Worm (Caenorhabditis elegans) whole organism, late embryonic: ENCODE data around the gene chpf-2.

ENCODE experiments used
- F13H6.1 ChIP-seq: sonication (generic microtip); optimal IDR thresholded peaks from 2 replicates; lab custom pipeline; 2016; ENCODE audit warnings: missing genetic modification characterization, missing compliant biosample characterization
- K02D7.2 ChIP-seq: sonication (generic microtip); optimal IDR thresholded peaks from 2 replicates; lab custom pipeline; 2017; ENCODE audit warnings: mild to moderate bottlenecking, missing genetic modification characterization, missing compliant biosample characterization
- T23F11.4 ChIP-seq: fragments of 200-800 bp; sonication (Bioruptor generic); optimal IDR thresholded peaks from 2 replicates; lab custom pipeline; 2018; ENCODE audit warnings: mild to moderate bottlenecking, missing genetic modification characterization, missing compliant biosample characterization
- Y22D7AL.16 ChIP-seq: sonication (generic microtip); optimal IDR thresholded peaks from 2 replicates; lab custom pipeline; 2016; ENCODE audit warnings: missing genetic modification characterization, missing compliant biosample characterization
- ceh-19 ChIP-seq: fragments of 200-800 bp; sonication (Bioruptor generic); optimal IDR thresholded peaks from 2 replicates; lab custom pipeline; 2018; ENCODE audit warnings: mild to moderate bottlenecking, missing genetic modification characterization, missing compliant biosample characterization
- ceh-2 ChIP-seq: sonication (generic microtip); optimal IDR thresholded peaks from 2 replicates; lab custom pipeline; 2016; ENCODE audit warnings: missing genotype, missing genetic modification characterization, missing compliant biosample characterization
- ceh-22 ChIP-seq: sonication (generic microtip); optimal IDR thresholded peaks from 2 replicates; lab custom pipeline; 2017; ENCODE audit warnings: missing biosample characterization, missing genetic modification characterization
- ceh-30 ChIP-seq: fragments of 150-350 bp; optimal IDR thresholded peaks from 2 replicates; lab custom pipeline; 2014; ENCODE audit warnings: missing biosample characterization, missing genetic modification characterization
- ceh-31 ChIP-seq: sonication (generic microtip); optimal IDR thresholded peaks from 2 replicates; lab custom pipeline; 2016; ENCODE audit warnings: missing genetic modification characterization, missing compliant biosample characterization
- ceh-45 ChIP-seq: fragments of 200-800 bp; sonication (Bioruptor generic); IDR thresholded peaks from 2 replicates; pipeline ENCODE4 v1.3.6; 2022; ENCODE audit warnings: missing genetic modification reagents, missing genetic modification characterization, missing compliant biosample characterization
- ceh-48 ChIP-seq: sonication (generic microtip); optimal IDR thresholded peaks from 2 replicates; lab custom pipeline; 2016; ENCODE audit warnings: missing genetic modification characterization, inconsistent platforms, missing compliant biosample characterization
- ceh-9 ChIP-seq: sonication (generic microtip); optimal IDR thresholded peaks from 2 replicates; lab custom pipeline; 2016; ENCODE audit warnings: mild to moderate bottlenecking, missing genetic modification characterization, inconsistent platforms, missing compliant biosample characterization
- che-1 ChIP-seq: sonication (generic microtip); optimal IDR thresholded peaks from 2 replicates; lab custom pipeline; 2016; ENCODE audit warnings: mild to moderate bottlenecking, missing genetic modification characterization, missing compliant biosample characterization
- dve-1 ChIP-seq: sonication (generic microtip); optimal IDR thresholded peaks from 2 replicates; lab custom pipeline; 2017; ENCODE audit warnings: antibody characterized with exemption, mild to moderate bottlenecking, missing genetic modification characterization, missing compliant biosample characterization
- elt-2 ChIP-seq: sonication (generic microtip); optimal IDR thresholded peaks from 2 replicates; lab custom pipeline; 2016; ENCODE audit warnings: missing genetic modification reagents, missing genetic modification characterization, missing compliant biosample characterization
- ets-4 ChIP-seq: sonication (generic microtip); optimal IDR thresholded peaks from 2 replicates; lab custom pipeline; 2016; ENCODE audit warnings: missing genetic modification characterization, missing compliant biosample characterization
- eyg-1 ChIP-seq: sonication (generic microtip); optimal IDR thresholded peaks from 2 replicates; lab custom pipeline; 2016; ENCODE audit warnings: missing genotype, missing genetic modification characterization, missing compliant biosample characterization
- fax-1 ChIP-seq: sonication (generic microtip); optimal IDR thresholded peaks from 2 replicates; lab custom pipeline; 2016; ENCODE audit warnings: missing genotype, missing genetic modification characterization, missing compliant biosample characterization
- fkh-10 ChIP-seq: fragments of 150-350 bp; optimal IDR thresholded peaks from 2 replicates; lab custom pipeline; 2014; ENCODE audit warnings: missing biosample characterization, missing genetic modification reagents, missing genetic modification characterization
- fkh-6 ChIP-seq: sonication (generic microtip); optimal IDR thresholded peaks from 2 replicates; lab custom pipeline; 2016; ENCODE audit warnings: missing genetic modification characterization, missing compliant biosample characterization
- hlh-13 ChIP-seq: fragments of 200-800 bp; sonication (Bioruptor generic); optimal IDR thresholded peaks from 2 replicates; lab custom pipeline; 2018; ENCODE audit warnings: mild to moderate bottlenecking, missing genetic modification characterization, missing compliant biosample characterization
- hlh-15 ChIP-seq: sonication (generic microtip); optimal IDR thresholded peaks from 2 replicates; lab custom pipeline; 2016; ENCODE audit warnings: missing genetic modification characterization, missing compliant biosample characterization
- hlh-6 ChIP-seq: sonication (generic microtip); optimal IDR thresholded peaks from 2 replicates; lab custom pipeline; 2016; ENCODE audit warnings: missing genotype, missing genetic modification characterization, missing compliant biosample characterization
- hlh-8 ChIP-seq: sonication (generic microtip); optimal IDR thresholded peaks from 2 replicates; lab custom pipeline; 2016; ENCODE audit warnings: missing genotype, missing genetic modification characterization, missing compliant biosample characterization
- mec-3 ChIP-seq: sonication (generic microtip); optimal IDR thresholded peaks from 2 replicates; lab custom pipeline; 2016; ENCODE audit warnings: borderline replicate concordance, missing genetic modification characterization, missing compliant biosample characterization
- nhr-11 ChIP-seq: fragments of 150-350 bp; optimal IDR thresholded peaks from 2 replicates; lab custom pipeline; 2014; ENCODE audit warnings: missing biosample characterization, missing genetic modification characterization
- npax-4 ChIP-seq: sonication (generic microtip); optimal IDR thresholded peaks from 2 replicates; lab custom pipeline; 2016; ENCODE audit warnings: missing genetic modification characterization, missing compliant biosample characterization
- odd-2 ChIP-seq: sonication (generic microtip); optimal IDR thresholded peaks from 2 replicates; lab custom pipeline; 2017; ENCODE audit warnings: antibody characterized with exemption, mild to moderate bottlenecking, missing genetic modification characterization, missing compliant biosample characterization
- pax-1 ChIP-seq: fragments of 150-350 bp; optimal IDR thresholded peaks from 2 replicates; lab custom pipeline; 2014; ENCODE audit warnings: missing biosample characterization, missing genetic modification characterization
- rnt-1 ChIP-seq: sonication (generic microtip); optimal IDR thresholded peaks from 2 replicates; lab custom pipeline; 2016; ENCODE audit warnings: missing genetic modification characterization, missing compliant biosample characterization
- sdc-2 ChIP-seq: sonication (generic microtip); optimal IDR thresholded peaks from 2 replicates; lab custom pipeline; 2016; ENCODE audit warnings: missing genotype, missing genetic modification characterization, missing compliant biosample characterization
- sox-2 ChIP-seq: fragments of 200-800 bp; sonication (Bioruptor generic); IDR thresholded peaks from 2 replicates; pipeline ENCODE4 v1.3.6; 2022; ENCODE audit warnings: missing genetic modification reagents, missing genetic modification characterization, missing compliant biosample characterization
- sox-4 ChIP-seq: sonication (generic microtip); optimal IDR thresholded peaks from 2 replicates; lab custom pipeline; 2017; ENCODE audit warnings: mild to moderate bottlenecking, missing genetic modification characterization, inconsistent platforms, missing compliant biosample characterization
- syd-9 ChIP-seq: sonication (generic microtip); optimal IDR thresholded peaks from 2 replicates; lab custom pipeline; 2016; ENCODE audit warnings: mild to moderate bottlenecking, missing genetic modification characterization, moderate library complexity, missing compliant biosample characterization
- tbx-2 ChIP-seq: sonication (generic microtip); optimal IDR thresholded peaks from 2 replicates; lab custom pipeline; 2016; ENCODE audit warnings: missing genetic modification characterization, missing compliant biosample characterization
- ttx-3 ChIP-seq: sonication (generic microtip); optimal IDR thresholded peaks from 2 replicates; lab custom pipeline; 2016; ENCODE audit warnings: missing genetic modification reagents, missing genetic modification characterization, missing compliant biosample characterization
- unc-3 ChIP-seq, 2 experiments: fragments of 200-800 bp in 1 of 2; sonication (Bioruptor generic) in 1 of 2; sonication (generic microtip) in 1 of 2; conservative IDR thresholded peaks in 1 of 2; optimal IDR thresholded peaks in 1 of 2; 2 replicates each; pipeline versions ENCODE4 v1.3.6 to Lab custom; 2016 to 2022; ENCODE audit warnings: missing compliant biosample characterization in 2 of 2, missing genetic modification characterization in 2 of 2, missing genetic modification reagents in 1 of 2
- unc-86 ChIP-seq: sonication (generic microtip); optimal IDR thresholded peaks from 2 replicates; lab custom pipeline; 2016; ENCODE audit warnings: missing genetic modification characterization, missing compliant biosample characterization
- zip-5 ChIP-seq: sonication (generic microtip); optimal IDR thresholded peaks from 2 replicates; lab custom pipeline; 2016; ENCODE audit warnings: missing genetic modification characterization, missing compliant biosample characterization

chpf-2 gene

DNA sequence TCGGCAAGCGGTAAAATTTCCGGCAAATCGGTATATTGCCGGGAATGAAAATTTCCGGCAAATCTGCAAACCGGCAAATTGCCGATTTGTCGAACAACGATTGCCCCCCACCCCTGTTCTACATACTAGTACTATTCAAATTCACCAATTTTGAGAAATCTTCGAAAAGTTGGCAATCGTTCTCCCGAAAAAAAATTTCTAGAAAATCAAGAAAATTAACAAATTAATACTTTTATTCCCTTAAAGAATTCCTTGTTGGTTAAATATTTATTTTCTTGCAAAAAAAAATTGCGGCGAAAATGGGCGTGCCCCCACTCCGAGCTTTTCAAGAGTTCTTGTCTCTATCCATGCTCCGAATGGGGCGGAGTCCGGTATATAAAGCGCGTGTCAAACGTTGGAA lies 15.1 kb upstream of the chpf-2 start, which contains the start of gene C50H11.8:
Gene C50H11.8 (plus strand): TSS at position 301 of the 400 bp plus-strand sequence.
- TF ChIP-seq elt-2 (tag; lab: Kevin White, UChicago) (no peak), sox-4 (tag; lab: Kevin White, UChicago) (no peak), unc-86 (tag; lab: Kevin White, UChicago) (no peak), hlh-8 (no peak), unc-3 (GFP tag; conservative IDR thresholded peaks at IDR 0.05; lab: Robert Waterston, UW) (no peak), unc-3 (tag; optimal IDR thresholded peaks at IDR 0.05; lab: Kevin White, UChicago) (no peak), sdc-2 (tag; lab: Kevin White, UChicago) (no peak), pax-1 (tag; lab: Kevin White, UChicago) (no peak), ceh-48 (no peak), rnt-1 (tag; lab: Kevin White, UChicago) (no peak), hlh-6 (tag; lab: Kevin White, UChicago) (no peak), odd-2 (no peak), ttx-3 (no peak), ceh-2 (no peak), ceh-31 (tag; lab: Kevin White, UChicago) (no peak), dve-1 (tag; lab: Kevin White, UChicago) (no peak), ceh-45 (GFP tag; lab: Robert Waterston, UW) (no peak), eyg-1 (tag; lab: Kevin White, UChicago) (no peak), tbx-2 (tag; lab: Kevin White, UChicago) (no peak), sox-2 (GFP tag; lab: Robert Waterston, UW) (no peak), npax-4 (no peak)

DNA sequence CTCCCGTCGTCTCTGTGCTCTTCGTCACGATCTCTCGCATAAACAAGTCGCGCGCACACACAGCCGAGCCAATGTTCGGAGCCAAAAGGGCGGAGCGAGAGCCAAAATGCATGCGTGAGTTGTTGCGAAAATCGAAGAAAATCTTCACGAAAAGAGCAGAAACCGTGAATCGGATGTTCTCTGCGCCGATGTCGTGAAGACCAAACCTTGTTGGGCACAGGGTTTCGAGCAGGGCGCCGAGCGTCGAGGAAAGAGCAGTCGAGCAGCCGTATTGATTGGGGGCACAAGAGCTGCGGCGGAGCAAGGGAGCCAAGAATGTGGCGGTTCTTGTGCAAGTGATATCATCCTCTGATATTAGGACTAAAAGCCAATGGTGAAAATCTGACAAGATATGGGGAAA lies 7.2 kb upstream of the chpf-2 start:
- no peak for TF ChIP-seq odd-2
- no peak for TF ChIP-seq pax-1 (tag; lab: Kevin White, UChicago)
- no peak for TF ChIP-seq ceh-9 (tag; lab: Kevin White, UChicago)
- TF ChIP-seq fax-1 (tag; lab: Kevin White, UChicago), result no peak
- no peak for TF ChIP-seq ets-4 (tag; lab: Kevin White, UChicago)
- no peak for TF ChIP-seq elt-2 (tag; lab: Kevin White, UChicago)
- TF ChIP-seq fkh-10 (GFP tag; lab: Kevin White, UChicago), result no peak
- TF ChIP-seq hlh-15 (tag; lab: Kevin White, UChicago), result no peak
- no peak for TF ChIP-seq unc-86 (tag; lab: Kevin White, UChicago)
- TF ChIP-seq syd-9, result no peak
- no peak for TF ChIP-seq hlh-13
- TF ChIP-seq rnt-1 (tag; lab: Kevin White, UChicago), result no peak
- no peak for TF ChIP-seq fkh-6 (tag; lab: Kevin White, UChicago)
- TF ChIP-seq che-1, result no peak
- TF ChIP-seq ceh-31 (tag; lab: Kevin White, UChicago), result no peak
- no peak for TF ChIP-seq ttx-3
- no peak for TF ChIP-seq mec-3
- no peak for TF ChIP-seq K02D7.2 (tag; lab: Kevin White, UChicago)
- TF ChIP-seq T23F11.4 (GFP tag; lab: Kevin White, UChicago), result no peak
- TF ChIP-seq zip-5 (tag; lab: Kevin White, UChicago), result no peak

ce11 chrV:3044837-3045236 lies 5.7 kb upstream of the chpf-2 start, which contains the start of gene F59D6.1:
F59D6.1 (plus strand) TSS chrV:3045137.
- TF ChIP-seq ceh-19 (no peak), Y22D7AL.16 (tag; lab: Kevin White, UChicago) (no peak), fax-1 (tag; lab: Kevin White, UChicago) (no peak), sdc-2 (tag; lab: Kevin White, UChicago) (peak; percentile 47)
- TF ChIP-seq, all 69 proteins: peak for 1

ce11 chrV:3040930-3041329 lies 1.7 kb upstream of the chpf-2 start:
- TF ChIP-seq nhr-11 (tag; lab: Kevin White, UChicago) (no peak), ceh-22 (tag; lab: Kevin White, UChicago) (no peak), ceh-30 (tag; lab: Kevin White, UChicago) (no peak), sdc-2 (tag; lab: Kevin White, UChicago) (peak; percentile 94), sox-4 (tag; lab: Kevin White, UChicago) (no peak), odd-2 (no peak), F13H6.1 (tag; lab: Kevin White, UChicago) (no peak), unc-3 (GFP tag; conservative IDR thresholded peaks at IDR 0.05; lab: Robert Waterston, UW) (no peak), unc-3 (tag; optimal IDR thresholded peaks at IDR 0.05; lab: Kevin White, UChicago) (no peak), eyg-1 (tag; lab: Kevin White, UChicago) (no peak)
